Worm (Caenorhabditis elegans) whole organism, midembryonic: ENCODE results near the gene C17C3.11.
"Not testable (repeated sequence)": the region's sequence is repeated elsewhere in the genome, so short reads cannot be mapped to it uniquely, and the experiment has no call there.

Experiments
- T22C8.4 ChIP-seq: fragments of 200-800 bp; sonication (Bioruptor generic); IDR thresholded peaks from 2 replicates; pipeline ENCODE4 v1.3.6; 2022; ENCODE audit warnings: missing genetic modification characterization, missing compliant biosample characterization
- klf-2 ChIP-seq: fragments of 200-800 bp; sonication (Bioruptor generic); conservative IDR thresholded peaks from 2 replicates; pipeline ENCODE4 v1.3.6; 2022; ENCODE audit warnings: missing genetic modification reagents, missing genetic modification characterization, missing compliant biosample characterization
- tab-1 ChIP-seq: fragments of 200-800 bp; sonication (Bioruptor generic); IDR thresholded peaks from 2 replicates; pipeline ENCODE4 v1.3.6; 2022; ENCODE audit warnings: missing genetic modification characterization, missing compliant biosample characterization

DNA sequence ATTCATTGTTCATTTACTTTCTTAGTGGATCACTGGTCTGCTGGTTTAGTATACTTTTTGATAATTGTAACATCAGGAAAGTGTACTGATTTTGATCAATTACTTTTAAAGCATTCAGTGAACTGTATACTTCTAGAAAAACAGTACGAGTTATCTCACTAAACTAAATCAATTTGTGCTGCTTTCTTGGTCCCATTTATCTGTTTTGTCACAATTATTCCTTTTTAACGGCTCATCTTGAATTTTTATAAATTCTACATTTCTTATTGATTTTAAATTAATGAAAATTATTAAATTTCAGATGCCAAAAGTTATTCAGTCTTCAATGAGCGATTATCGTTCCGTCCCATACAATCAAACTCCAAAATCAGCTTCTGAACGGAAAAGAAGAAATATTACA is 2.7 kb upstream of the C17C3.11 start, which contains the start of gene hlh-25:
- TF ChIP-seq T22C8.4, klf-2, tab-1 (GFP tag; lab: Robert Waterston, UW): not testable (repeated sequence)
